Worm (Caenorhabditis elegans): ENCODE results near the gene tbc-8.

DNA sequence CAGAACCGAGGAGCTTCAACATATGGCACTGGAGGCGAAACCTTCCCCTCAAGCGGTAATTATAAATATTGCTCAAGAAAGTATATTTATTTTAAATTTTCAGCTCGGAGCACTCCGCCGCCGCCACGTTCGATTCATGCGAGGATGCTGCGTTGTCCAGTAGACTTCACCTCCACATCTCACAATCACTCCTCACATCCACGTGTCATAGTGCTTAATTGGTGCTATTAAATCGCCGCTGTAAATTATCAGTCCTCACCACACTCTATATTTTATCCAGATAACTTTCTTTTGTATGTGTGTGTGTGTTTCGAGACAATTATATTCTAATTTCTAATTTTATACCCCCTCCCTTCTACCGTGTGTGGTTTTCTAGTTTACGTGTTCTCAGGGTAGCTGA lies 10.2 kb upstream of the tbc-8 start:
- TF ChIP-seq nhr-111 (GFP tag; optimal IDR thresholded peaks at IDR 0.05) (no peak), unc-62 (GFP tag; optimal IDR thresholded peaks at IDR 0.05 in 1 of 2) (no peak), unc-62 (tag; optimal IDR thresholded peaks at IDR 0.05) (no peak), ceh-82 (tag; optimal IDR thresholded peaks at IDR 0.05) (no peak), unc-130 (GFP tag; optimal IDR thresholded peaks at IDR 0.05) (no peak), dmd-9 (GFP tag; IDR thresholded peaks at IDR 0.05) (no peak), nhr-11 (tag; optimal IDR thresholded peaks at IDR 0.05) (no peak), lin-38 (GFP tag; IDR thresholded peaks at IDR 0.05) (no peak), saeg-2 (GFP tag; IDR thresholded peaks at IDR 0.05) (no peak), dpl-1 (GFP tag; optimal IDR thresholded peaks at IDR 0.05) (no peak), mdt-29 (GFP tag; IDR thresholded peaks at IDR 0.05) (no peak), dmd-6 (GFP tag; IDR thresholded peaks at IDR 0.05) (no peak), nhr-77 (tag; optimal IDR thresholded peaks at IDR 0.05) (peak; percentile 34)

All from whole organism, L4 larva.